Worm (Caenorhabditis elegans) whole organism, L4/young adult: ENCODE results near the gene hrg-6.

Experiments used
- W03F9.2 ChIP-seq: fragments of 150-350 bp; optimal IDR thresholded peaks from 2 replicates; lab custom pipeline; 2014; ENCODE audit warnings: missing biosample characterization, missing genetic modification characterization
- dao-5 ChIP-seq: sonication (generic microtip); optimal IDR thresholded peaks from 2 replicates; lab custom pipeline; 2016; ENCODE audit warnings: missing genotype, missing genetic modification characterization, moderate library complexity, missing compliant biosample characterization
- him-1 ChIP-seq: sonication (generic microtip); optimal IDR thresholded peaks from 2 replicates; lab custom pipeline; 2016; ENCODE audit warnings: missing genotype, missing genetic modification reagents, missing genetic modification characterization, missing compliant biosample characterization

DNA sequence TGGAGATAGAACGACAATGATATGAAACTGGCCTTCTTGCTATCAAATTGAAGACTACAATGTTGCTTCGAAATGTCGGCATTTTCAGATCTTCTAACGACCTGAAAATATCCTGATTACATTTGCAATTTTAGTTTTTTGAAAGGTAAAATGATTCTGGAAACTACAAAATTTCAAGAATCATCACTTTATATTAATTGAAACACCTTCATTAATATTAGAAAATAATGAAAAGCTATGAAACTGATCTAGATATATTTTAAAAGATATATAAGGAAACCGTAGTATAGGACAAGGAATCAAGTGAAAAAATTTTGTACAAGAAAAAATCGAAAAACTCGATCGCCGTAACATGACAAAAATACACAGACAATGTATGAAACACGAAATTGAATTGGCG lies 20.5 kb upstream of the hrg-6 start, which contains the start of gene ndx-9:
- no peak for TF ChIP-seq dao-5 (tag; lab: Kevin White, UChicago)
- no peak for TF ChIP-seq him-1 (tag; lab: Kevin White, UChicago)
- no peak for TF ChIP-seq W03F9.2 (tag; lab: Kevin White, UChicago)
